Fruit fly (Drosophila melanogaster) whole organism, embryonic: Measurements from ENCODE around the gene CG10343.

Experiments
- B-H2 ChIP-seq: fragments of 200-800 bp; sonication (Bioruptor generic); optimal IDR thresholded peaks from 2 replicates; lab custom pipeline; 2018; ENCODE audit warnings: missing biosample characterization, mild to moderate bottlenecking, missing genetic modification characterization
- BEAF-32 ChIP-seq: fragments of 200-800 bp; sonication (Bioruptor generic); optimal IDR thresholded peaks from 3 replicates; lab custom pipeline; 2017; ENCODE audit warnings: missing biosample characterization, missing genetic modification characterization, mild to moderate bottlenecking, moderate library complexity, missing genetic modification reagents
- Bgb ChIP-seq: fragments of 200-800 bp; sonication (Bioruptor generic); IDR thresholded peaks from 2 replicates; pipeline ENCODE4 v1.3.6; 2022; ENCODE audit warnings: missing biosample characterization, missing genetic modification characterization; ENCODE audit not compliant: partially characterized antibody
- CG10147 ChIP-seq: fragments of 200-800 bp; sonication (Bioruptor generic); optimal IDR thresholded peaks from 2 replicates; lab custom pipeline; 2019; ENCODE audit warnings: missing biosample characterization, mild to moderate bottlenecking, missing genetic modification characterization, moderate library complexity
- CG1024 ChIP-seq: fragments of 200-800 bp; sonication (Bioruptor generic); IDR thresholded peaks from 2 replicates; pipeline ENCODE4 v1.3.6; 2022; ENCODE audit warnings: missing biosample characterization, missing genetic modification characterization
- CG10321 ChIP-seq: fragments of 200-800 bp; sonication (Bioruptor generic); IDR thresholded peaks from 2 replicates; pipeline ENCODE4 v1.3.6; 2022; ENCODE audit warnings: missing biosample characterization, missing genetic modification characterization
- CG10543 ChIP-seq: fragments of 200-800 bp; sonication (Bioruptor generic); optimal IDR thresholded peaks from 3 replicates; lab custom pipeline; 2017; ENCODE audit warnings: missing biosample characterization, mild to moderate bottlenecking, missing genetic modification characterization, moderate library complexity
- CG12071 ChIP-seq: fragments of 200-800 bp; sonication (Bioruptor generic); optimal IDR thresholded peaks from 3 replicates; lab custom pipeline; 2018; ENCODE audit warnings: missing biosample characterization, mild to moderate bottlenecking, missing genetic modification characterization
- CG12104 ChIP-seq: fragments of 200-800 bp; sonication (Bioruptor generic); optimal IDR thresholded peaks from 3 replicates; lab custom pipeline; 2016; ENCODE audit warnings: missing biosample characterization, missing genetic modification characterization
- CG14014 ChIP-seq: fragments of 200-800 bp; sonication (Bioruptor generic); IDR thresholded peaks from 2 replicates; pipeline ENCODE4 v1.3.6; 2022; ENCODE audit warnings: missing biosample characterization, missing genetic modification characterization
- CG14860 ChIP-seq: fragments of 200-800 bp; sonication (Bioruptor generic); IDR thresholded peaks from 3 replicates; pipeline ENCODE4 v1.3.6; 2022; ENCODE audit warnings: missing biosample characterization, missing genetic modification characterization; ENCODE audit not compliant: partially characterized antibody
- CG1529 ChIP-seq: fragments of 200-800 bp; sonication (Bioruptor generic); optimal IDR thresholded peaks from 3 replicates; lab custom pipeline; 2018; ENCODE audit warnings: missing biosample characterization, missing genetic modification characterization
- CG1602 ChIP-seq: fragments of 200-800 bp; sonication (Bioruptor generic); optimal IDR thresholded peaks from 3 replicates; lab custom pipeline; 2016; ENCODE audit warnings: missing biosample characterization, missing genetic modification characterization
- CG7357 ChIP-seq: fragments of 200-800 bp; sonication (Bioruptor generic); IDR thresholded peaks from 3 replicates; pipeline ENCODE4 v1.3.6; 2022; ENCODE audit warnings: missing biosample characterization, missing genetic modification characterization
- CG7556 ChIP-seq: fragments of 200-800 bp; sonication (Bioruptor generic); optimal IDR thresholded peaks from 2 replicates; lab custom pipeline; 2017; ENCODE audit warnings: missing biosample characterization, mild to moderate bottlenecking, missing genetic modification characterization
- CG8478 ChIP-seq: fragments of >200 bp; optimal IDR thresholded peaks from 2 replicates; lab custom pipeline; 2018
- CG8924 ChIP-seq: fragments of 200-800 bp; optimal IDR thresholded peaks from 3 replicates; lab custom pipeline; 2019; ENCODE audit warnings: missing biosample characterization, mild to moderate bottlenecking, missing genetic modification characterization, moderate library complexity
- CG9797 ChIP-seq: fragments of 200-800 bp; sonication (Bioruptor generic); optimal IDR thresholded peaks from 3 replicates; lab custom pipeline; 2018; ENCODE audit warnings: missing biosample characterization, mild to moderate bottlenecking, missing genetic modification characterization
- CG9817 ChIP-seq: fragments of 200-800 bp; sonication (Bioruptor generic); optimal IDR thresholded peaks from 2 replicates; lab custom pipeline; 2018; ENCODE audit warnings: missing biosample characterization, mild to moderate bottlenecking, missing genetic modification characterization, moderate library complexity
- CG9876 ChIP-seq: fragments of 200-800 bp; sonication (Bioruptor generic); optimal IDR thresholded peaks from 2 replicates; lab custom pipeline; 2016; ENCODE audit warnings: missing biosample characterization, missing genetic modification characterization
- D19B ChIP-seq: fragments of 200-800 bp; sonication (Bioruptor generic); optimal IDR thresholded peaks from 2 replicates; lab custom pipeline; 2017; ENCODE audit warnings: missing biosample characterization, mild to moderate bottlenecking, missing genetic modification characterization
- Dad ChIP-seq: fragments of 200-800 bp; sonication (Bioruptor generic); optimal IDR thresholded peaks from 3 replicates; lab custom pipeline; 2016; ENCODE audit warnings: missing biosample characterization, missing genetic modification characterization
- HHEX ChIP-seq: fragments of 200-800 bp; sonication (Bioruptor generic); optimal IDR thresholded peaks from 3 replicates; lab custom pipeline; 2017; ENCODE audit warnings: missing biosample characterization, mild to moderate bottlenecking, missing genetic modification characterization, missing genetic modification reagents
- Hand ChIP-seq: fragments of 200-800 bp; sonication (Bioruptor generic); optimal IDR thresholded peaks from 2 replicates; lab custom pipeline; 2017; ENCODE audit warnings: mild to moderate bottlenecking, missing biosample characterization, missing genetic modification reagents, missing genetic modification characterization
- Side ChIP-seq: fragments of 200-800 bp; sonication (Bioruptor generic); optimal IDR thresholded peaks from 2 replicates; lab custom pipeline; 2016; ENCODE audit warnings: missing biosample characterization, missing genetic modification characterization
- ash1 ChIP-seq: fragments of 200-800 bp; sonication (Bioruptor generic); optimal IDR thresholded peaks from 2 replicates; lab custom pipeline; 2018; ENCODE audit warnings: missing biosample characterization, mild to moderate bottlenecking, missing genetic modification characterization
- az2 ChIP-seq: fragments of 200-800 bp; sonication (Bioruptor generic); optimal IDR thresholded peaks from 3 replicates; lab custom pipeline; 2016; ENCODE audit warnings: missing biosample characterization, missing genetic modification characterization
- bab2 ChIP-seq: fragments of 200-800 bp; sonication (Bioruptor generic); optimal IDR thresholded peaks from 2 replicates; lab custom pipeline; 2016; ENCODE audit warnings: missing biosample characterization, missing genetic modification characterization
- bsh ChIP-seq, 2 experiments: fragments of 200-800 bp; sonication (Bioruptor generic); optimal IDR thresholded peaks; 2 replicates each; lab custom pipeline; 2017 to 2018; ENCODE audit warnings: mild to moderate bottlenecking in 2 of 2, missing biosample characterization in 2 of 2, missing genetic modification characterization in 2 of 2, moderate library complexity in 1 of 2
- caup ChIP-seq: fragments of 200-800 bp; sonication (Bioruptor generic); optimal IDR thresholded peaks from 3 replicates; lab custom pipeline; 2017; ENCODE audit warnings: missing biosample characterization, mild to moderate bottlenecking, missing genetic modification characterization, moderate library complexity; ENCODE audit not compliant: severe bottlenecking
- crol ChIP-seq: fragments of 200-800 bp; sonication (Bioruptor generic); IDR thresholded peaks from 2 replicates; pipeline ENCODE4 v1.3.6; 2022; ENCODE audit warnings: missing biosample characterization, missing genetic modification characterization
- crp ChIP-seq, 2 experiments: fragments of 200-800 bp; sonication (Bioruptor generic); optimal IDR thresholded peaks; 2 replicates in 1 of 2; 3 replicates in 1 of 2; lab custom pipeline; 2017; ENCODE audit warnings: missing biosample characterization in 2 of 2, missing genetic modification characterization in 2 of 2, mild to moderate bottlenecking in 1 of 2, moderate library complexity in 1 of 2
- fd64A ChIP-seq: fragments of 200-800 bp; sonication (Bioruptor generic); optimal IDR thresholded peaks from 3 replicates; lab custom pipeline; 2018; ENCODE audit warnings: missing biosample characterization, mild to moderate bottlenecking, missing genetic modification characterization
- fd96Cb ChIP-seq: fragments of 200-800 bp; sonication (Bioruptor generic); optimal IDR thresholded peaks from 2 replicates; lab custom pipeline; 2018; ENCODE audit warnings: missing biosample characterization, mild to moderate bottlenecking, missing genetic modification characterization, moderate library complexity
- gce ChIP-seq: fragments of 200-800 bp; sonication (Bioruptor generic); IDR thresholded peaks from 3 replicates; pipeline ENCODE4 v1.3.6; 2022; ENCODE audit warnings: missing biosample characterization, missing genetic modification characterization
- grau ChIP-seq: fragments of 200-800 bp; optimal IDR thresholded peaks from 3 replicates; lab custom pipeline; 2019; ENCODE audit warnings: missing biosample characterization, mild to moderate bottlenecking, missing genetic modification characterization, moderate library complexity
- gsb-n ChIP-seq: fragments of 200-800 bp; sonication (Bioruptor generic); optimal IDR thresholded peaks from 3 replicates; lab custom pipeline; 2018; ENCODE audit warnings: missing biosample characterization, mild to moderate bottlenecking, missing genetic modification characterization
- inv ChIP-seq: fragments of 200-800 bp; sonication (Bioruptor generic); IDR thresholded peaks from 2 replicates; pipeline ENCODE4 v1.3.6; 2022; ENCODE audit warnings: missing biosample characterization, missing genetic modification characterization; ENCODE audit not compliant: partially characterized antibody
- jumu ChIP-seq: fragments of 200-800 bp; sonication (Bioruptor generic); optimal IDR thresholded peaks from 3 replicates; lab custom pipeline; 2016; ENCODE audit warnings: missing biosample characterization, missing genetic modification characterization
- lab ChIP-seq: fragments of 200-800 bp; sonication (Bioruptor generic); optimal IDR thresholded peaks from 3 replicates; lab custom pipeline; 2017; ENCODE audit warnings: missing biosample characterization, missing genetic modification characterization, mild to moderate bottlenecking, moderate library complexity, missing genetic modification reagents
- pfk ChIP-seq: fragments of 200-800 bp; sonication (Bioruptor generic); optimal IDR thresholded peaks from 2 replicates; lab custom pipeline; 2018; ENCODE audit warnings: missing biosample characterization, mild to moderate bottlenecking, missing genetic modification characterization, moderate library complexity
- row ChIP-seq: fragments of 200-800 bp; sonication (Bioruptor generic); IDR thresholded peaks from 3 replicates; pipeline ENCODE4 v1.3.6; 2022; ENCODE audit warnings: missing biosample characterization, missing genetic modification characterization
- scrt ChIP-seq: fragments of 200-800 bp; sonication (Bioruptor generic); optimal IDR thresholded peaks from 2 replicates; lab custom pipeline; 2018; ENCODE audit warnings: missing biosample characterization, mild to moderate bottlenecking, missing genetic modification characterization, moderate library complexity
- so ChIP-seq: fragments of 200-800 bp; sonication (Bioruptor generic); IDR thresholded peaks from 3 replicates; pipeline ENCODE4 v1.3.6; 2022; ENCODE audit warnings: missing biosample characterization, missing genetic modification characterization
- vnd ChIP-seq: fragments of 200-800 bp; sonication (Bioruptor generic); IDR thresholded peaks from 3 replicates; pipeline ENCODE4 v1.3.6; 2022; ENCODE audit warnings: missing biosample characterization, missing genetic modification characterization; ENCODE audit not compliant: partially characterized antibody
- wdn ChIP-seq: fragments of 200-800 bp; sonication (Bioruptor generic); IDR thresholded peaks from 2 replicates; pipeline ENCODE4 v1.3.6; 2022; ENCODE audit warnings: missing biosample characterization, missing genetic modification characterization
- zfh1 ChIP-seq: fragments of 200-800 bp; sonication (Bioruptor generic); IDR thresholded peaks from 3 replicates; pipeline ENCODE4 v1.3.6; 2022; ENCODE audit warnings: missing biosample characterization, missing genetic modification characterization

Gene CG10343

DNA sequence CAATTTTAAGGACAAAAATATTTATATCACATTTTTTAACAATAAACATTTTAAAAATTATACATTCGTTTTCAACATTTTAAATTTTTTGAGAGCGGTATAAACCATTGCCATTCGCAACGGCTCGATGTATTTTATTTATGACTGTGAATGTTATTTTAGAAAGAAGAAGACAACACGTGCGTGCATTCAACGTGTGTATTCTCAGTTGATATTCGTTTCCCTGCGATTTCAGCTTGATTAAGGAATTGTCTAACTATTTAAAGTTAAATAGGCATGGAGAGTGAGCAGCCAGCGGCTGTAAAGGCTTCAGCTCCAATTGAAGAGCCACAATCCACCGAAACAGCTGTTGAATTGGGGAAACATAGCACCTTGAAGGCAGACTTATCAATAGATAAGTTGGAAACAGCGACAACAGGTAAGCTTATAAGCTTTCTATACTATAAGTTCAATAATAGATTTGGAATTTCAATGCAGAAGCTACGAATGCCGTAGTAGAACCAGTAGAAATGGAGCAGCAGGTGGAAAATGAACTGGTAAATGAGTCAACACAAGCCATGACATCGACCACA, 4.6 kb upstream of the CG10343 start, which contains the start of gene CG10341 (continued):
- TF ChIP-seq HHEX (GFP tag; lab: Kevin White, UChicago), result no peak

DNA sequence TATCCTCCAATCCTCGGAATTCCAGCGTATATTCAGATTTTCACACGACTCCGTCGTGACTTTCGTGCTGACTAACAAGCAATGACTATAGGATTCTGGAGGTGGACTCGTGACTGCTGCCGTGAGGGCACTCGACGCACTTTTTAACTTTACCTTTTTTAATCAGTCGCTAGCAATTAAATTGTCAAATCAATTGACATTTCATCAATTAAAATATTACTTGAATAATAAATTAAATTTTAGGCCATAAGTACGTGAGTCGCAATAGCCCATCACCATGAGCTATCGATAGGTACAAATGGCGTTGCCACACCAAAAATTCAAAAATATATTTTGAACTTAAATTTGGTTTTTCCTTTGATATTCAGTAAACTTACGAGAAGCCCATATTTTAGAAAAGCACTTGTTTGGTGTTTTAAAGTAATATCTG, 2.4 kb downstream of the CG10343 start, which contains the start of gene Jwa:
Gene Jwa (minus strand): TSS at position 87 of the 430 bp plus-strand sequence.
- TF ChIP-seq zfh1 (GFP tag; lab: Robert Waterston, UW) (peak; percentile 92), CG7357 (GFP tag; lab: Robert Waterston, UW) (peak; percentile 81), Side (GFP tag; lab: Kevin White, UChicago) (peak; percentile 91), B-H2 (GFP tag; lab: Kevin White, UChicago) (peak; percentile 94), CG9876 (GFP tag; lab: Kevin White, UChicago) (peak; percentile 87), az2 (GFP tag; lab: Kevin White, UChicago) (peak; percentile 98), CG10543 (GFP tag; lab: Kevin White, UChicago) (peak; percentile 94), vnd (GFP tag; lab: Robert Waterston, UW) (peak; percentile 100), lab (GFP tag; lab: Kevin White, UChicago) (peak; percentile 81), CG7556 (GFP tag; lab: Kevin White, UChicago) (peak; percentile 91), gsb-n (tag; lab: Kevin White, UChicago) (peak; percentile 90), Dad (GFP tag; lab: Kevin White, UChicago) (peak; percentile 76), CG8924 (tag; lab: Kevin White, UChicago) (peak; percentile 93), bab2 (peak; percentile 96), CG1529 (peak; percentile 90), CG14014 (GFP tag; lab: Robert Waterston, UW) (peak; percentile 89), CG14860 (GFP tag; lab: Robert Waterston, UW) (peak; percentile 100), D19B (peak; percentile 44), crp (GFP tag; optimal IDR thresholded peaks at IDR 0.05; lab: Kevin White, UChicago) (peak in 1 of 2 experiments; percentile 52), CG8478 (lab: Kevin White, UChicago) (no peak), bsh (GFP tag; optimal IDR thresholded peaks at IDR 0.05; lab: Kevin White, UChicago) (peak; percentile 38 to 96), CG9817 (peak; percentile 94), CG1602 (GFP tag; lab: Kevin White, UChicago) (peak; percentile 94), so (peak; percentile 84; the same call in 2 of the 3 replicates), Bgb (GFP tag; lab: Robert Waterston, UW) (peak; percentile 98), crol (peak; percentile 43), CG10147 (GFP tag; lab: Kevin White, UChicago) (peak; percentile 53), wdn (GFP tag; lab: Robert Waterston, UW) (peak; percentile 84), fd64A (no peak), gce (GFP tag; lab: Robert Waterston, UW) (0 out of 3 replicates have a peak, but pooled peaks have one; percentile 35), BEAF-32 (peak; percentile 98), Hand (GFP tag; lab: Kevin White, UChicago) (peak; percentile 82), CG12104 (peak; percentile 73), row (peak; percentile 99), fd96Cb (tag; lab: Kevin White, UChicago) (peak; percentile 87), jumu (peak; percentile 88), scrt (GFP tag; lab: Kevin White, UChicago) (peak; percentile 57), CG10321 (peak; percentile 36; the same call in 1 of the 2 replicates), ash1 (GFP tag; lab: Kevin White, UChicago) (no peak), CG9797 (peak; percentile 12), caup (GFP tag; lab: Kevin White, UChicago) (peak; percentile 91), inv (GFP tag; lab: Robert Waterston, UW) (peak; percentile 100), CG1024 (GFP tag; lab: Robert Waterston, UW) (peak; percentile 87), grau (tag; lab: Kevin White, UChicago) (peak; percentile 94), pfk (GFP tag; lab: Kevin White, UChicago) (no peak), CG12071 (no peak)
